Worm (Caenorhabditis elegans) whole organism, L2 larva: Measurements from ENCODE around the gene str-150.

ENCODE experiments used
- C34F6.9 ChIP-seq: fragments of 150-350 bp; optimal IDR thresholded peaks from 2 replicates; lab custom pipeline; 2014; ENCODE audit warnings: missing biosample characterization, missing genetic modification characterization
- R02D3.7 ChIP-seq: fragments of 150-350 bp; optimal IDR thresholded peaks from 2 replicates; lab custom pipeline; 2014; ENCODE audit warnings: missing biosample characterization, missing genetic modification characterization
- aly-2 ChIP-seq: fragments of 150-350 bp; optimal IDR thresholded peaks from 2 replicates; lab custom pipeline; 2014; ENCODE audit warnings: missing biosample characterization, missing genetic modification characterization
- egl-27 ChIP-seq: sonication (generic microtip); optimal IDR thresholded peaks from 3 replicates; lab custom pipeline; 2017; ENCODE audit warnings: missing biosample characterization, missing genetic modification reagents, missing genetic modification characterization
- elt-3 ChIP-seq: sonication (generic microtip); optimal IDR thresholded peaks from 2 replicates; lab custom pipeline; 2017; ENCODE audit warnings: missing biosample characterization, missing genetic modification characterization
- fos-1 ChIP-seq: fragments of 150-350 bp; optimal IDR thresholded peaks from 2 replicates; lab custom pipeline; 2014; ENCODE audit warnings: missing biosample characterization, missing genetic modification characterization
- nhr-11 ChIP-seq: fragments of 150-350 bp; optimal IDR thresholded peaks from 2 replicates; lab custom pipeline; 2014; ENCODE audit warnings: missing biosample characterization, missing genetic modification characterization
- nhr-237 ChIP-seq: fragments of 150-350 bp; optimal IDR thresholded peaks from 2 replicates; lab custom pipeline; 2014; ENCODE audit warnings: missing biosample characterization, missing genetic modification characterization
- nhr-25 ChIP-seq: fragments of 150-350 bp; sonication (generic microtip); optimal IDR thresholded peaks from 3 replicates; lab custom pipeline; 2014; ENCODE audit warnings: missing biosample characterization, missing genetic modification characterization
- unc-55 ChIP-seq: fragments of 150-350 bp; sonication (generic microtip); optimal IDR thresholded peaks from 3 replicates; lab custom pipeline; 2014; ENCODE audit warnings: missing biosample characterization, missing genetic modification reagents, missing genetic modification characterization

- TF ChIP-seq fos-1 (tag; lab: Kevin White, UChicago), result no peak
- no peak for TF ChIP-seq unc-55
- TF ChIP-seq nhr-11, result no peak
- no peak for TF ChIP-seq egl-27 (tag; lab: Kevin White, UChicago)
- TF ChIP-seq C34F6.9 (tag; lab: Kevin White, UChicago), result no peak
- no peak for TF ChIP-seq nhr-25 (tag; lab: Kevin White, UChicago)
- no peak for TF ChIP-seq nhr-237 (tag; lab: Kevin White, UChicago)
- TF ChIP-seq R02D3.7, result no peak
- TF ChIP-seq elt-3 (tag; lab: Kevin White, UChicago), result no peak
- no peak for TF ChIP-seq aly-2 (tag; lab: Kevin White, UChicago)
These were observed 46.4 kb upstream of the str-150 start, which contains the start of gene Y32B12B.1 for ce11 chrV:16536701-16537100.
